Fruit fly (Drosophila melanogaster) whole organism, pupa: ENCODE data around the gene CG2816.

Experiments
- CG17806 ChIP-seq: fragments of 200-800 bp; sonication (Bioruptor generic); optimal IDR thresholded peaks from 2 replicates; lab custom pipeline; 2018; ENCODE audit warnings: missing biosample characterization, mild to moderate bottlenecking, missing genetic modification characterization, moderate library complexity
- CG9948 ChIP-seq: fragments of 200-800 bp; sonication (Bioruptor generic); optimal IDR thresholded peaks from 2 replicates; lab custom pipeline; 2018; ENCODE audit warnings: missing biosample characterization, mild to moderate bottlenecking, missing genetic modification characterization, moderate library complexity
- EcR ChIP-seq: fragments of 200-800 bp; sonication (Bioruptor generic); optimal IDR thresholded peaks from 3 replicates; lab custom pipeline; 2019; ENCODE audit warnings: missing biosample characterization, missing genetic modification characterization, mild to moderate bottlenecking, moderate library complexity, missing genetic modification reagents
- Pif1A ChIP-seq: fragments of 200-800 bp; sonication (Bioruptor generic); optimal IDR thresholded peaks from 3 replicates; lab custom pipeline; 2016; ENCODE audit warnings: missing biosample characterization, missing genetic modification characterization

DNA sequence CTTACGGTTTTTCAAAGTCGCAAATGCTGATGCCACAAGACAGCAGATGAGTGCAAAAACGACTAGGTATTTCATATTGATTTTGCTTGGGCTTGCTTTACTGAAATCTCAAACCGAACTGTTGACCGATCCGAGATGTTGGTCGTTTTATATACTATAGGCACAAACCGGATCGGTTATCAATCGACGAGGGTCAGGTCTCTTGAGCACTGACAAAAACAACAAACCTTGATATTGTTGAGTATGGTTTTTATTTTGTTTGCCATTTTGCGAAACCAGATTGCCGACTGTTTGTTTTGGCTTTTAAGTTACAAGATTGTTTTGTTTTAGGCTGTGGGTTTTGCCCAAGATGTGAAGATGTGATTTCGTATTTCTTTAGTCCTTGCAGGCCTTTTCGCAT, 11.0 kb upstream of the CG2816 start, which contains the start of gene CG16704:
- TF ChIP-seq CG17806 (tag; lab: Kevin White, UChicago) (no peak), EcR (GFP tag; lab: Kevin White, UChicago) (no peak), CG9948 (tag; lab: Kevin White, UChicago) (no peak), Pif1A (GFP tag; lab: Kevin White, UChicago) (no peak)
